Worm (Caenorhabditis elegans): ENCODE data around the gene ugt-44.

The ugt-44 gene

DNA sequence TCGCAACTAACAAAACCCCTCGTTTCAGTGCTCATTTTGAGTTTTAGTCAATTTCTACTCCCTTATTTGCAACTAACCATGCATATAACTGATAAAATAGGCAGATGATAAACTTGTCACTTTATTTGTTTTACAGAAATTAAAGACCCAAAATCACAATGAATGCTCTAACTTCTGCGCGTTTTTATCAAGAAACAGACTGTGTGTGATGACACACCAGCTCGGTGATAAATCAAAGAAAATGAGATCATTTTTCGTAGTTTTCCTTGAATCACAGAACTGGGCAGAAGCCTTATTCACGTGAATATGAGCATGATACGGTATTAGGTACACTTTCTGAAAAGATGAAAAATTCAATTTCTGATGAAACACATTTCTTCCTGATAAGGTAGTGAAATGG is 6.4 kb upstream of the ugt-44 start (continued):
- TF ChIP-seq snpc-1.2 (GFP tag; IDR thresholded peaks at IDR 0.05): no peak
- TF ChIP-seq nhr-102 (tag; optimal IDR thresholded peaks at IDR 0.05): peak; percentile 71
- TF ChIP-seq ztf-11 (tag; optimal IDR thresholded peaks at IDR 0.05): no peak
- TF ChIP-seq cey-2 (tag; optimal IDR thresholded peaks at IDR 0.05; ENCODE audit: borderline replicate concordance, insufficient read depth): no peak
- no peak for TF ChIP-seq aly-2 (tag; optimal IDR thresholded peaks at IDR 0.05)
- no peak for TF ChIP-seq unc-130 (GFP tag; optimal IDR thresholded peaks at IDR 0.05)
- no peak for TF ChIP-seq F26F4.8 (GFP tag; conservative IDR thresholded peaks at IDR 0.05)
- TF ChIP-seq T26A8.4 (GFP tag; IDR thresholded peaks at IDR 0.05): 0 out of 2 replicates have a peak, but pooled peaks have one; percentile 14
- no peak for TF ChIP-seq ctbp-1 (GFP tag; IDR thresholded peaks at IDR 0.05)
- no peak; the same call in 1 of the 2 replicates for TF ChIP-seq pha-4 (GFP tag; IDR thresholded peaks at IDR 0.05)
- no peak for TF ChIP-seq pha-4 (tag; optimal IDR thresholded peaks at IDR 0.05)
- TF ChIP-seq lin-39 (tag; optimal IDR thresholded peaks at IDR 0.05): no peak
- no peak for TF ChIP-seq nhr-25 (tag; optimal IDR thresholded peaks at IDR 0.05; ENCODE audit: borderline replicate concordance, insufficient read depth)
- TF ChIP-seq daf-19 (GFP tag; conservative IDR thresholded peaks at IDR 0.05): no peak
- no peak for TF ChIP-seq set-16 (GFP tag; IDR thresholded peaks at IDR 0.05)
- TF ChIP-seq ama-1 (optimal IDR thresholded peaks at IDR 0.05): no peak
- TF ChIP-seq spr-1 (tag; optimal IDR thresholded peaks at IDR 0.05): no peak
- no peak for TF ChIP-seq lim-7 (GFP tag; IDR thresholded peaks at IDR 0.05)
- TF ChIP-seq Y48G9A.11 (GFP tag; IDR thresholded peaks at IDR 0.05): no peak
- TF ChIP-seq unc-62 (GFP tag; optimal IDR thresholded peaks at IDR 0.05 in 1 of 2): peak in 1 of 2 experiments; percentile 81
- TF ChIP-seq unc-62 (tag; optimal IDR thresholded peaks at IDR 0.05): no peak
- TF ChIP-seq dmd-6 (GFP tag; IDR thresholded peaks at IDR 0.05): peak; percentile 98
- no peak for TF ChIP-seq spr-3 (GFP tag; optimal IDR thresholded peaks at IDR 0.05)
- TF ChIP-seq Y75B8A.6 (GFP tag; IDR thresholded peaks at IDR 0.05): no peak
- TF ChIP-seq madf-9 (GFP tag; conservative IDR thresholded peaks at IDR 0.05): no peak
- peak; percentile 77; the same call in 1 of the 2 replicates for TF ChIP-seq saeg-2 (GFP tag; IDR thresholded peaks at IDR 0.05)
- TF ChIP-seq madf-5 (GFP tag; IDR thresholded peaks at IDR 0.05): no peak
- TF ChIP-seq tra-1 (GFP tag; IDR thresholded peaks at IDR 0.05): peak; percentile 87
- no peak for TF ChIP-seq zip-11 (GFP tag; IDR thresholded peaks at IDR 0.05)
- peak; percentile 77 for TF ChIP-seq nhr-28 (tag; optimal IDR thresholded peaks at IDR 0.05)
- TF ChIP-seq hlh-30 (tag; optimal IDR thresholded peaks at IDR 0.05; ENCODE audit: insufficient read depth): peak; percentile 55
- no peak for TF ChIP-seq gei-8 (GFP tag; optimal IDR thresholded peaks at IDR 0.05)

DNA sequence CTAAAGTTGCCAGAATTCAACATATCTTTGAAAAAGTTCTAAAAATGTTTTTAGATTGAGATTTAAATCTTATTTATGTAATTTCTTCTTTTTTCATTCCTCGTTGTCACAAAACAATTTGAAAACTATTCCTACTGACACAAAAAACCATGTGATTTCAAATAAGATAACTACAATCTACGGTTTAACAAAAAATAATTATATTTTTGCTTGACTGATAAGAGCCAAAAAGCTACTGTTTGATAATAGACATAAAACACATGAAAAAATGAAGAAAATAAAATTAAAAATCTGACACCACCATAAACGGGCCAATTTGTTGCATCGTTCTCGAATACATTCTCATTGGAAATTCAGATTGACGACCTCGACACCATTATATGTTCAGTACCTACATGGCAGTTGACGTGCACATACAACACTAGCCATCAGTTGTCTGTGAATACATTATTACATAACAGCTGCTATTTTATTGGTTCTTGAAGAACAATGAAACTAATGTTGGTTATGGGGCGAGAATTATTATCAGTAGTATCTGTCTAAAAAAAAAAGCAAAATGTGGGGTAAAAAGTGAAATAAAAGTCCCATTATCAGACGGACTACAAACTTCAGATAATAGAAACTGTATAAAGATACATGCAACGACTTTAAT is 5.4 kb upstream of the ugt-44 start, which contains the start of gene ugt-43:
Gene ugt-43, plus strand, starts transcription at position 602 of the 652 bp plus-strand sequence.
- TF ChIP-seq dve-1 (tag; optimal IDR thresholded peaks at IDR 0.05; ENCODE audit: insufficient read depth) (peak; percentile 47), nhr-28 (tag; optimal IDR thresholded peaks at IDR 0.05) (peak; percentile 20), daf-16 (GFP tag; optimal IDR thresholded peaks at IDR 0.05) (no peak), daf-16 (tag; optimal IDR thresholded peaks at IDR 0.05) (peak; percentile 33), spr-1 (tag; optimal IDR thresholded peaks at IDR 0.05) (no peak), zip-2 (tag; optimal IDR thresholded peaks at IDR 0.05) (no peak), Y48G9A.11 (GFP tag; IDR thresholded peaks at IDR 0.05) (no peak), F37D6.2 (tag; optimal IDR thresholded peaks at IDR 0.05) (no peak), ceh-20 (GFP tag; IDR thresholded peaks at IDR 0.05) (no peak), unc-62 (GFP tag; optimal IDR thresholded peaks at IDR 0.05 in 1 of 2) (peak in 1 of 2 experiments; percentile 16), unc-62 (tag; optimal IDR thresholded peaks at IDR 0.05) (no peak), dmd-6 (GFP tag; IDR thresholded peaks at IDR 0.05) (0 out of 2 replicates have a peak, but pooled peaks have one; percentile 13), set-16 (GFP tag; IDR thresholded peaks at IDR 0.05) (no peak), ama-1 (optimal IDR thresholded peaks at IDR 0.05) (no peak)

Data from whole organism, L4 larva.